Fruit fly (Drosophila melanogaster): Measurements from ENCODE around the gene CG5412.

The CG5412 gene

dm6 chr3R:20576789-20577188 is at the start of gene CG5412, which contains the start of gene TFAM:
CG5412 (plus strand) TSS chr3R:20577053.
TFAM (minus strand) TSS chr3R:20577010.
- TF ChIP-seq amos (GFP tag; IDR thresholded peaks at IDR 0.05; ENCODE audit: partially characterized antibody): peak; percentile 45; the same call in 1 of the 2 replicates
- no peak for TF ChIP-seq CG18619 (GFP tag; optimal IDR thresholded peaks at IDR 0.05)
- peak; percentile 56; the same call in 1 of the 2 replicates for TF ChIP-seq E2f2 (GFP tag; IDR thresholded peaks at IDR 0.05)
- peak; percentile 14 for TF ChIP-seq nmo (GFP tag; optimal IDR thresholded peaks at IDR 0.05)
- TF ChIP-seq Sin3A (optimal IDR thresholded peaks at IDR 0.05): peak; percentile 31
- peak; percentile 33; the same call in 1 of the 2 replicates for TF ChIP-seq unc-4 (GFP tag; IDR thresholded peaks at IDR 0.05; ENCODE audit: partially characterized antibody)
- peak; percentile 23; the same call in 1 of the 3 replicates for TF ChIP-seq Doc3 (GFP tag; IDR thresholded peaks at IDR 0.05; ENCODE audit: partially characterized antibody)
- TF ChIP-seq CG3995 (GFP tag; optimal IDR thresholded peaks at IDR 0.05): peak; percentile 13
- TF ChIP-seq Max (GFP tag; optimal IDR thresholded peaks at IDR 0.05): peak; percentile 43
- no peak for TF ChIP-seq shn (GFP tag; optimal IDR thresholded peaks at IDR 0.05)
- TF ChIP-seq dm (GFP tag; optimal IDR thresholded peaks at IDR 0.05): peak; percentile 24
- TF ChIP-seq CG14710 (tag; optimal IDR thresholded peaks at IDR 0.05): peak; percentile 21
- no peak for TF ChIP-seq CG7786 (GFP tag; optimal IDR thresholded peaks at IDR 0.05)
- TF ChIP-seq CG6791 (GFP tag; IDR thresholded peaks at IDR 0.05; ENCODE audit: partially characterized antibody): peak; percentile 45; the same call in 2 of the 3 replicates
- TF ChIP-seq BEAF-32 (GFP tag; optimal IDR thresholded peaks at IDR 0.05): peak; percentile 42
- no peak for TF ChIP-seq dysf (GFP tag; IDR thresholded peaks at IDR 0.05)
- peak in 1 of 2 experiments; percentile 91 for TF ChIP-seq Pdp1 (GFP tag; optimal IDR thresholded peaks at IDR 0.05)
- no peak for TF ChIP-seq Aef1 (GFP tag; IDR thresholded peaks at IDR 0.05)
- peak; percentile 83 for TF ChIP-seq Sry-δ (GFP tag; optimal IDR thresholded peaks at IDR 0.05)
- no peak for TF ChIP-seq CG6654 (GFP tag; optimal IDR thresholded peaks at IDR 0.05)
- peak in 1 of 3 experiments; percentile 49 for TF ChIP-seq Stat92E (GFP tag; optimal IDR thresholded peaks at IDR 0.05)
- peak; percentile 84 for TF ChIP-seq YL-1 (GFP tag; optimal IDR thresholded peaks at IDR 0.05)
- TF ChIP-seq bbx (GFP tag; IDR thresholded peaks at IDR 0.05; ENCODE audit: partially characterized antibody): peak; percentile 61; the same call in 1 of the 2 replicates
- TF ChIP-seq Hey (tag; optimal IDR thresholded peaks at IDR 0.05): no peak
- TF ChIP-seq Lhr (GFP tag; optimal IDR thresholded peaks at IDR 0.05): peak; percentile 13
- TF ChIP-seq sens (GFP tag): peak; percentile 83
- TF ChIP-seq run (tag; optimal IDR thresholded peaks at IDR 0.05): no peak
- TF ChIP-seq CG9437 (GFP tag; optimal IDR thresholded peaks at IDR 0.05): peak; percentile 56
- TF ChIP-seq scrt (GFP tag; optimal IDR thresholded peaks at IDR 0.05): peak; percentile 85
- TF ChIP-seq pzg (GFP tag; optimal IDR thresholded peaks at IDR 0.05): peak; percentile 66
- peak; percentile 71 for TF ChIP-seq ftz-f1 (GFP tag; optimal IDR thresholded peaks at IDR 0.05)
- TF ChIP-seq gfzf (GFP tag; optimal IDR thresholded peaks at IDR 0.05): peak; percentile 2
- peak; percentile 33; the same call in 1 of the 3 replicates for TF ChIP-seq zen2 (GFP tag; IDR thresholded peaks at IDR 0.05; ENCODE audit: partially characterized antibody)
- no peak for TF ChIP-seq Hr78 (GFP tag; optimal IDR thresholded peaks at IDR 0.05)
- TF ChIP-seq CG6813 (GFP tag; optimal IDR thresholded peaks at IDR 0.05): peak; percentile 2
- no peak for TF ChIP-seq B-H2 (GFP tag; optimal IDR thresholded peaks at IDR 0.05)
- 0 out of 2 replicates have a peak, but pooled peaks have one; percentile 2 for TF ChIP-seq crol (GFP tag; IDR thresholded peaks at IDR 0.05)
- TF ChIP-seq CG3847 (GFP tag; IDR thresholded peaks at IDR 0.05): peak; percentile 37; the same call in 1 of the 2 replicates
- peak; percentile 55 for TF ChIP-seq trem (tag; optimal IDR thresholded peaks at IDR 0.05)
- peak; percentile 93 for TF ChIP-seq MBD-R2 (GFP tag; IDR thresholded peaks at IDR 0.05)
- no peak for TF ChIP-seq NC2α (GFP tag; optimal IDR thresholded peaks at IDR 0.05)
- TF ChIP-seq phol (tag; optimal IDR thresholded peaks at IDR 0.05): peak; percentile 49
- peak; percentile 85 for TF ChIP-seq CG4617 (GFP tag; optimal IDR thresholded peaks at IDR 0.05; ENCODE audit: borderline replicate concordance)
- peak; percentile 50 for TF ChIP-seq CG1603 (tag; optimal IDR thresholded peaks at IDR 0.05)
- peak; percentile 96 for TF ChIP-seq bigmax (GFP tag; optimal IDR thresholded peaks at IDR 0.05)
- TF ChIP-seq CG9797 (GFP tag; optimal IDR thresholded peaks at IDR 0.05): peak; percentile 32
- TF ChIP-seq MESR4 (GFP tag; optimal IDR thresholded peaks at IDR 0.05): peak; percentile 83
- TF ChIP-seq Dref (GFP tag; IDR thresholded peaks at IDR 0.05): peak; percentile 75
- TF ChIP-seq CG16863 (GFP tag; optimal IDR thresholded peaks at IDR 0.05): no peak

Measured in whole organism, embryonic.